Worm (Caenorhabditis elegans): ENCODE data around the gene C07E3.3.

C07E3.3 gene

DNA sequence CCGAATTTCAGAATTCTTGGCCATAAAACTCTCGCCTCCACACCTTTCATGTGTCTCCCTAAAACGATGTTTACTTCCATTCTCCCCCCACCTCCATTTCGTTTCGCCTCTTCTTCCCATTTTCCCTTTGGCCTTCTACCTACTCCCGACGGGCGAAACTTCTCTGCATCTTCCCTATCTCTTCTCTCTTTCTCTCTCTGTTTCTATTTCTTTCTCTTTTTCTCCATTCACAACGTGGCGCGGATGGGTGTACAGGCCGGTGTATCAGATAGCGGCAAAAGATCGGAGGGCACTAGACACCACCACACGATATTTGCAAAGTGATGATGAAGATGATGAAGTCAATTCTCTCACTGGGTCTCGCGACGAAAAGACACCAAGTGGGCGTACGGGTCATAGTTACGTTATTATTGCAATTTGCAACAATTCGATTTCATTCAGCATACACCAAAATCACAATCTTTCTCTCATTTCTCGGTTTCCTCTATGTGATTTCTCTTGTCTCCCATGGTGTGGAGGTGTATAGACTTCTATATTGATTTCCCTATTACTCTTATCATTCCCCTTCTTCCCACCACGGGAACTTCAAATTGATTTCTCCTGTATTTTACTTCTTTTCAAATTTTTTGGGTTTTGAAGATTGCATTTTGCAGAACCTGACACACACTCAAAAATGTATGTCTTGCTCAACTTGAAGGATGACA lies 27.5 kb upstream of the C07E3.3 start, which contains the start of gene ztf-27:
ztf-27 (plus strand) TSS at position 654 of the 704 bp plus-strand sequence.
- TF ChIP-seq nhr-11 (tag; optimal IDR thresholded peaks at IDR 0.05) = no peak
- no peak for TF ChIP-seq nhr-10 (tag; optimal IDR thresholded peaks at IDR 0.05)
- peak; percentile 48 for TF ChIP-seq nhr-25 (tag; optimal IDR thresholded peaks at IDR 0.05)
- TF ChIP-seq ztf-4 (tag; optimal IDR thresholded peaks at IDR 0.05) = no peak
- peak; percentile 37 for TF ChIP-seq blmp-1 (tag; optimal IDR thresholded peaks at IDR 0.05; ENCODE audit: insufficient read depth)
- TF ChIP-seq mbf-1 (tag; optimal IDR thresholded peaks at IDR 0.05) = no peak
- no peak for TF ChIP-seq ZK546.5 (tag; optimal IDR thresholded peaks at IDR 0.05)
- TF ChIP-seq unc-39 (tag; optimal IDR thresholded peaks at IDR 0.05) = no peak
- no peak for TF ChIP-seq ceh-16 (tag; optimal IDR thresholded peaks at IDR 0.05)
- TF ChIP-seq Y55F3AM.14 (GFP tag; optimal IDR thresholded peaks at IDR 0.05) = no peak
- TF ChIP-seq mdl-1 (tag; optimal IDR thresholded peaks at IDR 0.05) = no peak
- peak; percentile 6 for TF ChIP-seq fos-1 (tag; optimal IDR thresholded peaks at IDR 0.05)
- no peak for TF ChIP-seq ceh-82 (tag; optimal IDR thresholded peaks at IDR 0.05)
- peak; percentile 50 for TF ChIP-seq nhr-129 (tag; optimal IDR thresholded peaks at IDR 0.05)
- no peak for TF ChIP-seq unc-55 (GFP tag; optimal IDR thresholded peaks at IDR 0.05)
- TF ChIP-seq ztf-1 (GFP tag; conservative IDR thresholded peaks at IDR 0.05) = no peak
- no peak for TF ChIP-seq ama-1 (optimal IDR thresholded peaks at IDR 0.05)
- TF ChIP-seq gmeb-1 (tag; optimal IDR thresholded peaks at IDR 0.05) = peak; percentile 8
- peak; percentile 85 for TF ChIP-seq crh-2 (tag; optimal IDR thresholded peaks at IDR 0.05)
- TF ChIP-seq lin-13 (GFP tag; optimal IDR thresholded peaks at IDR 0.05) = no peak
- no peak for TF ChIP-seq elt-1 (tag; optimal IDR thresholded peaks at IDR 0.05)
- TF ChIP-seq F13H6.1 (tag; optimal IDR thresholded peaks at IDR 0.05) = peak; percentile 43
- TF ChIP-seq sma-3 (GFP tag; optimal IDR thresholded peaks at IDR 0.05) = peak; percentile 45
- TF ChIP-seq skn-1 (tag; optimal IDR thresholded peaks at IDR 0.05) = no peak
- TF ChIP-seq ztf-11 (tag; optimal IDR thresholded peaks at IDR 0.05) = no peak
- no peak for TF ChIP-seq alr-1 (tag; optimal IDR thresholded peaks at IDR 0.05)
- TF ChIP-seq aly-2 (tag; optimal IDR thresholded peaks at IDR 0.05) = no peak

DNA sequence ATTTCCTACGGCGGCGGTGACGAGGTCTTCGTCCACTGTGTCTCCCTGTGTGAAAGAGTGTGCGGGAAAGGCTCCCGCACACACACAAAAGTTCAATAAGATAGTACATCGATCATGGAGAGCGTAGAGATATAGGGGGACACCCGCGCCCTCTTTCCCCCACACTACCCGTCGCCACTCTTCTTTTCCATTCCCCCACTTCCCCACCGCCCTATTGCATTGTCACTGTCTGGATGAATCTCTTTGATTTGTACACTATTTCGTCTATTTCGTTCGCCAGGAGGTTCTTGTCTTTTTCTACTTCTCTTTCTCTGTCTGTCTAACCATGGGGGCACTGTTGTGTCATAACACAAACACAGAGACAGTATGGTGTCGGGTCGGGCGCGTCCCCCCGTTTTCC lies 24.9 kb upstream of the C07E3.3 start:
- TF ChIP-seq Y55F3AM.14 (GFP tag; optimal IDR thresholded peaks at IDR 0.05) (no peak), nhr-77 (tag; optimal IDR thresholded peaks at IDR 0.05) (no peak), sem-4 (tag; optimal IDR thresholded peaks at IDR 0.05) (peak; percentile 76), gmeb-1 (tag; optimal IDR thresholded peaks at IDR 0.05) (peak; percentile 49), sma-3 (GFP tag; optimal IDR thresholded peaks at IDR 0.05) (peak; percentile 35), blmp-1 (tag; optimal IDR thresholded peaks at IDR 0.05; ENCODE audit: insufficient read depth) (peak; percentile 40), nhr-129 (tag; optimal IDR thresholded peaks at IDR 0.05) (peak; percentile 86), F13H6.1 (tag; optimal IDR thresholded peaks at IDR 0.05) (peak; percentile 83), ztf-4 (tag; optimal IDR thresholded peaks at IDR 0.05) (peak; percentile 12), nhr-21 (tag; optimal IDR thresholded peaks at IDR 0.05) (peak; percentile 1), aly-2 (tag; optimal IDR thresholded peaks at IDR 0.05) (no peak), ceh-16 (tag; optimal IDR thresholded peaks at IDR 0.05) (peak; percentile 47), fos-1 (tag; optimal IDR thresholded peaks at IDR 0.05) (peak; percentile 53), lsy-2 (tag; optimal IDR thresholded peaks at IDR 0.05) (peak in 1 of 2 experiments; percentile 50), nhr-25 (tag; optimal IDR thresholded peaks at IDR 0.05) (peak; percentile 81), sma-9 (GFP tag; optimal IDR thresholded peaks at IDR 0.05) (peak; percentile 74), sma-9 (tag; optimal IDR thresholded peaks at IDR 0.05) (no peak), crh-2 (tag; optimal IDR thresholded peaks at IDR 0.05) (peak; percentile 34), C34F6.9 (tag; optimal IDR thresholded peaks at IDR 0.05) (peak; percentile 26), zag-1 (tag; optimal IDR thresholded peaks at IDR 0.05) (no peak)

DNA sequence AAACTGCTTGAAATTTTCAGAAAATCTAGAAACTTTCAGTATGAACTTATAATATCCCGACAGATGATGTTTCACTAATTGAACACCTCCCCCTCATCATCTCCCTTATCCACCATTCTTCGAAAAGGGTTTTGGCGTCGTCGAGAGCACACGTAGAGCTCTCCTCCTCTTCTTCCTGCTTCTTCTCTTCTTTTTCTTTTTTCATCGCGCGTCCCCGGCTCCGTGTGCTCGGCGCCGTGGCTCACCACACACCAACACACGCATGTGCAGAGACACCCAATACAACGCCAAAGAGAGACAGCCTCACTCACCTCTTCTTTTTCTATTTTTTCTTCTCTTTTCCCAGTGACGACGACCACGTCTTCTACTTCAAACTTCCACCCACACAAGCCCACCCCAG lies 22.2 kb upstream of the C07E3.3 start:
- peak; percentile 27 for TF ChIP-seq unc-55 (GFP tag; optimal IDR thresholded peaks at IDR 0.05)
- peak; percentile 28 for TF ChIP-seq C34F6.9 (tag; optimal IDR thresholded peaks at IDR 0.05)
- no peak for TF ChIP-seq nhr-129 (tag; optimal IDR thresholded peaks at IDR 0.05)

DNA sequence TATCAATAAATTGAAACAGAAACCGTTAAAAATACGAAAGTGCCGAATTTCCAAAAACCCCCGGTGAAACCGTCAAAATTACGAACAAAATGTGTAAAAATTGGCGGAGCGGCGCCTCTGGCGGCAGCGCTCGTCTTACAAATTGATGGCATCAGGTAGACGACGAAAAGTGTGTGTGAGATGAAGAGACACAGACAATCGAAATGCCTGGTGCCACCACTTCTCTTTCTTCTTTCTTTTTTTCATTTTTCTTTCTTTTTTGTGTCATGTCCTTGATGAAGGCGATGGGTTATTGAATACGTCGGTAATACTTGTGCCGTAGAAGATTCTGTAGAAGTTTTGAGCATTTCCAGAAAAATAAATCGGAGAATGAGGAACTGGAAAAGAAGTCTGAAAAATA lies 20.6 kb upstream of the C07E3.3 start:
- no peak for TF ChIP-seq lin-13 (GFP tag; optimal IDR thresholded peaks at IDR 0.05)
- peak in 1 of 2 experiments; percentile 17 for TF ChIP-seq lsy-2 (tag; optimal IDR thresholded peaks at IDR 0.05)
- TF ChIP-seq sma-9 (GFP tag; optimal IDR thresholded peaks at IDR 0.05) = no peak
- TF ChIP-seq sma-9 (tag; optimal IDR thresholded peaks at IDR 0.05) = no peak
